Worm (Caenorhabditis elegans): ENCODE results near the gene T09F5.10.

T09F5.10 gene

ce11 chrV:15189567-15189966 is 9.7 kb downstream of the T09F5.10 start, which contains the start of gene cyn-3 (continued):
- TF ChIP-seq nhr-12 (tag; optimal IDR thresholded peaks at IDR 0.05), result no peak
- TF ChIP-seq nhr-11 (tag; optimal IDR thresholded peaks at IDR 0.05), result peak; percentile 50
- peak; percentile 91 for TF ChIP-seq blmp-1 (tag; optimal IDR thresholded peaks at IDR 0.05)
- TF ChIP-seq nhr-20 (tag; optimal IDR thresholded peaks at IDR 0.05), result peak; percentile 93
- no peak for TF ChIP-seq nhr-76 (tag; optimal IDR thresholded peaks at IDR 0.05)
- TF ChIP-seq lin-14 (GFP tag; optimal IDR thresholded peaks at IDR 0.05), result peak; percentile 92
- peak; percentile 92 for TF ChIP-seq pax-3 (tag; optimal IDR thresholded peaks at IDR 0.05)
- TF ChIP-seq ets-5 (GFP tag; IDR thresholded peaks at IDR 0.05), result no peak
- peak; percentile 74 for TF ChIP-seq snpc-4 (tag; optimal IDR thresholded peaks at IDR 0.05)
- peak; percentile 95 for TF ChIP-seq C16A3.4 (tag; optimal IDR thresholded peaks at IDR 0.05)
- TF ChIP-seq nhr-237 (tag; optimal IDR thresholded peaks at IDR 0.05), result peak; percentile 77
- peak; percentile 92 for TF ChIP-seq mep-1 (tag; optimal IDR thresholded peaks at IDR 0.05)
- peak; percentile 91 to 100 for TF ChIP-seq efl-1 (optimal IDR thresholded peaks at IDR 0.05)
- TF ChIP-seq efl-1 (GFP tag; optimal IDR thresholded peaks at IDR 0.05 in 1 of 2), result peak; percentile 99 to 100
- peak; percentile 83 for TF ChIP-seq unc-130 (tag; optimal IDR thresholded peaks at IDR 0.05)
- TF ChIP-seq elt-2 (tag; optimal IDR thresholded peaks at IDR 0.05), result peak; percentile 37
- TF ChIP-seq egl-27 (tag; optimal IDR thresholded peaks at IDR 0.05), result no peak
- no peak for TF ChIP-seq C34B4.2 (tag; optimal IDR thresholded peaks at IDR 0.05)
- TF ChIP-seq ceh-63 (GFP tag; optimal IDR thresholded peaks at IDR 0.05), result no peak
- peak; percentile 79 for TF ChIP-seq egl-13 (tag; optimal IDR thresholded peaks at IDR 0.05)
- peak; percentile 90 for TF ChIP-seq unc-86 (tag; optimal IDR thresholded peaks at IDR 0.05)
- no peak for TF ChIP-seq unc-30 (tag; optimal IDR thresholded peaks at IDR 0.05)
- TF ChIP-seq Y116A8C.19 (tag; optimal IDR thresholded peaks at IDR 0.05; ENCODE audit: borderline replicate concordance), result no peak
- TF ChIP-seq hlh-4 (tag; optimal IDR thresholded peaks at IDR 0.05), result no peak
- peak; percentile 92 for TF ChIP-seq rnt-1 (tag; optimal IDR thresholded peaks at IDR 0.05)
- peak; percentile 91 to 95 for TF ChIP-seq lsy-2 (tag; optimal IDR thresholded peaks at IDR 0.05)
- TF ChIP-seq ztf-4 (tag; optimal IDR thresholded peaks at IDR 0.05), result peak; percentile 79
- peak; percentile 66 for TF ChIP-seq ama-1 (optimal IDR thresholded peaks at IDR 0.05)
- peak; percentile 87 for TF ChIP-seq grh-1 (GFP tag; IDR thresholded peaks at IDR 0.05)
- TF ChIP-seq dpl-1 (GFP tag; optimal IDR thresholded peaks at IDR 0.05), result peak; percentile 99
- TF ChIP-seq aha-1 (tag; optimal IDR thresholded peaks at IDR 0.05), result peak; percentile 56
- TF ChIP-seq jun-1 (tag; optimal IDR thresholded peaks at IDR 0.05), result peak; percentile 88
- no peak for TF ChIP-seq ceh-90 (tag; optimal IDR thresholded peaks at IDR 0.05)
- TF ChIP-seq C04F5.9 (tag; optimal IDR thresholded peaks at IDR 0.05), result no peak
- peak; percentile 10 for TF ChIP-seq ceh-8 (GFP tag; optimal IDR thresholded peaks at IDR 0.05)
- no peak for TF ChIP-seq tlp-1 (tag; optimal IDR thresholded peaks at IDR 0.05)
- TF ChIP-seq irx-1 (tag; optimal IDR thresholded peaks at IDR 0.05), result peak; percentile 83
- TF ChIP-seq F16B12.6 (tag; optimal IDR thresholded peaks at IDR 0.05), result peak; percentile 74
- TF ChIP-seq fkh-4 (tag; optimal IDR thresholded peaks at IDR 0.05; ENCODE audit: borderline replicate concordance), result peak; percentile 31
- TF ChIP-seq nhr-71 (tag; optimal IDR thresholded peaks at IDR 0.05), result peak; percentile 95
- no peak for TF ChIP-seq zag-1 (tag; optimal IDR thresholded peaks at IDR 0.05)
- TF ChIP-seq mab-9 (GFP tag; IDR thresholded peaks at IDR 0.05), result 0 out of 2 replicates have a peak, but pooled peaks have one; percentile 26
- peak; percentile 95 for TF ChIP-seq nhr-47 (tag; optimal IDR thresholded peaks at IDR 0.05)
- TF ChIP-seq swsn-7 (tag; optimal IDR thresholded peaks at IDR 0.05), result peak; percentile 90
- peak; percentile 100 for TF ChIP-seq lin-35 (GFP tag; optimal IDR thresholded peaks at IDR 0.05)
- TF ChIP-seq ces-1 (GFP tag; optimal IDR thresholded peaks at IDR 0.05), result no peak
- peak; percentile 8; the same call in 1 of the 2 replicates for TF ChIP-seq unc-98 (GFP tag; IDR thresholded peaks at IDR 0.05)
- no peak for TF ChIP-seq efl-3 (GFP tag; optimal IDR thresholded peaks at IDR 0.05)
- no peak for TF ChIP-seq pag-3 (tag; optimal IDR thresholded peaks at IDR 0.05; ENCODE audit: borderline replicate concordance, insufficient read depth)
- TF ChIP-seq lin-39 (tag; optimal IDR thresholded peaks at IDR 0.05), result peak; percentile 86
- peak in 3 of 6 experiments; percentile 29 to 89 (median 83) for TF ChIP-seq elt-3 (tag; optimal IDR thresholded peaks at IDR 0.05)
